Fruit fly (Drosophila melanogaster): ENCODE measurements around the gene CG8132.

The CG8132 gene

DNA sequence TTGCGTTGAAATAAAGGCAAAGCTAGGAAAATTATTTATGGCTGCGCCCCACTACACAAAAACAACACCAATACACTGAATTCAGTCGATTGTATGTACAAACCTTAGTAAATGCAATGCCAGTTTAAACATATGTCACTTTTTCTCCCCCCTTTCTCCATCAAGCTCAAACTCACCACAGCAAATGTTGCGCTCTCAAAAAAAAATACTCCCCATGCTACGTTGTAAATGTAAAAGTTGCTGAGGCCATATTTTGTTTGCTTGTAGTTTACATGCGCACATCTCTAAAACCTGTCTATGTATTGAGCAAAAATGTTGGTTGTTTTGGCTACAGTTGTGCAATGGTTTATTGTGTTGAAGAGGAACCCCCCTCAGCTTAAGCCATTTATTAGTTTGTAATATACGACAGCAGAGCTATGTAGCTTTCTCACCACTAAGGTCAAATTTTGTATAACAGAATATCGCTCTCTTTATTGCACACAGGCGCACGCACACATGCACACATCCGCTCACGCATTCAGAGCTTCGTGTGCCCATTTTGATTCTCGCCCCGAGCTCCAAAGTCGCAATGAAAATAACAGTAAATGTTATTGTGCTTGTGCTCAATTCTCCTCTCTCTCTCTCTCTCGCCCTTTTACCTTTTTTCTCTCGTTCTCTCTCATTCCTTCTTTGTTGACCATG, 48.6 kb upstream of the CG8132 start (continued):
- TF ChIP-seq insv (GFP tag; optimal IDR thresholded peaks at IDR 0.05) (no peak), CG34224 (GFP tag; IDR thresholded peaks at IDR 0.05; ENCODE audit: partially characterized antibody) (no peak), CG34376 (GFP tag; optimal IDR thresholded peaks at IDR 0.05) (peak; percentile 69), D19A (tag; optimal IDR thresholded peaks at IDR 0.05) (no peak), zen (tag; optimal IDR thresholded peaks at IDR 0.05) (no peak), eve (GFP tag; optimal IDR thresholded peaks at IDR 0.05) (peak in 1 of 2 experiments; percentile 63), CG13624 (GFP tag; optimal IDR thresholded peaks at IDR 0.05) (no peak), Nf-YC (tag; optimal IDR thresholded peaks at IDR 0.05) (no peak), Antp (GFP tag; optimal IDR thresholded peaks at IDR 0.05) (no peak), lab (GFP tag; optimal IDR thresholded peaks at IDR 0.05) (no peak), CrebB (tag; optimal IDR thresholded peaks at IDR 0.05) (no peak), bowl (GFP tag; IDR thresholded peaks at IDR 0.05) (no peak), CG18764 (GFP tag; optimal IDR thresholded peaks at IDR 0.05) (no peak), CG13123 (GFP tag; optimal IDR thresholded peaks at IDR 0.05) (no peak), Hmx (GFP tag; optimal IDR thresholded peaks at IDR 0.05) (no peak), bsh (GFP tag; optimal IDR thresholded peaks at IDR 0.05) (no peak), trh (GFP tag; optimal IDR thresholded peaks at IDR 0.05) (no peak), gsb-n (tag; optimal IDR thresholded peaks at IDR 0.05) (no peak), ranshi (GFP tag; IDR thresholded peaks at IDR 0.05) (no peak), tup (GFP tag; optimal IDR thresholded peaks at IDR 0.05) (no peak), Atf6 (GFP tag; IDR thresholded peaks at IDR 0.05) (no peak), ftz-f1 (GFP tag; optimal IDR thresholded peaks at IDR 0.05) (peak; percentile 67), ind (GFP tag; optimal IDR thresholded peaks at IDR 0.05) (no peak), CG32532 (GFP tag; IDR thresholded peaks at IDR 0.05) (no peak), Chrac-16 (GFP tag; optimal IDR thresholded peaks at IDR 0.05) (no peak), CG10959 (GFP tag; IDR thresholded peaks at IDR 0.05) (no peak), CG11504 (tag; optimal IDR thresholded peaks at IDR 0.05) (peak; percentile 94), CG8359 (GFP tag; optimal IDR thresholded peaks at IDR 0.05; ENCODE audit: borderline replicate concordance) (no peak), lola (GFP tag; optimal IDR thresholded peaks at IDR 0.05) (no peak), chm (GFP tag; IDR thresholded peaks at IDR 0.05) (no peak), Sin3A (optimal IDR thresholded peaks at IDR 0.05) (no peak), Pdp1 (GFP tag; optimal IDR thresholded peaks at IDR 0.05) (peak in 1 of 2 experiments; percentile 92), Atf3 (GFP tag; optimal IDR thresholded peaks at IDR 0.05) (no peak), CG4854 (GFP tag; optimal IDR thresholded peaks at IDR 0.05) (no peak), CG16815 (GFP tag; optimal IDR thresholded peaks at IDR 0.05) (no peak), amos (GFP tag; IDR thresholded peaks at IDR 0.05; ENCODE audit: partially characterized antibody) (no peak), CG1529 (GFP tag; optimal IDR thresholded peaks at IDR 0.05) (peak; percentile 4), Meics (GFP tag; optimal IDR thresholded peaks at IDR 0.05) (no peak), Abd-B (GFP tag; optimal IDR thresholded peaks at IDR 0.05) (no peak), CG15514 (GFP tag; optimal IDR thresholded peaks at IDR 0.05) (no peak), CG7928 (GFP tag; optimal IDR thresholded peaks at IDR 0.05) (no peak), Fer1 (GFP tag; optimal IDR thresholded peaks at IDR 0.05) (no peak), Stat92E (GFP tag; optimal IDR thresholded peaks at IDR 0.05) (peak in 1 of 3 experiments; percentile 84), CG17829 (tag; optimal IDR thresholded peaks at IDR 0.05) (no peak), ci (GFP tag; IDR thresholded peaks at IDR 0.05) (no peak), CG8281 (tag; optimal IDR thresholded peaks at IDR 0.05) (no peak), Ada2b (GFP tag; IDR thresholded peaks at IDR 0.05) (no peak), CG10431 (GFP tag; optimal IDR thresholded peaks at IDR 0.05) (no peak), Side (GFP tag; optimal IDR thresholded peaks at IDR 0.05) (no peak), zf30C (GFP tag; optimal IDR thresholded peaks at IDR 0.05) (no peak)
